Fruit fly (Drosophila melanogaster): Measurements from ENCODE around the gene NPFR.

dm6 chr3R:6221681-6222080 is 34.6 kb downstream of the NPFR start, which contains the start of gene Osi4:
- TF ChIP-seq Myc (optimal IDR thresholded peaks at IDR 0.05) (no peak), psq (optimal IDR thresholded peaks at IDR 0.05) (no peak), ttk (optimal IDR thresholded peaks at IDR 0.05) (no peak), h (optimal IDR thresholded peaks at IDR 0.05) (no peak), insv (optimal IDR thresholded peaks at IDR 0.05) (no peak), Sin3A (optimal IDR thresholded peaks at IDR 0.05) (no peak)
